Fruit fly (Drosophila melanogaster) whole organism, prepupa: ENCODE results near the gene CG32409.

ENCODE experiments used
- Blimp-1 ChIP-seq: fragments of 200-800 bp; sonication (Bioruptor generic); optimal IDR thresholded peaks from 3 replicates; lab custom pipeline; 2017; ENCODE audit warnings: missing biosample characterization, missing genetic modification characterization, mild to moderate bottlenecking, moderate library complexity, missing genetic modification reagents
- CG10631 ChIP-seq: fragments of 200-800 bp; sonication (Bioruptor generic); optimal IDR thresholded peaks from 2 replicates; lab custom pipeline; 2016; ENCODE audit warnings: missing biosample characterization, missing genetic modification characterization
- CG11294 ChIP-seq: fragments of 200-800 bp; sonication (Bioruptor generic); IDR thresholded peaks from 2 replicates; pipeline ENCODE4 v1.3.6; 2022; ENCODE audit warnings: missing biosample characterization, missing genetic modification characterization
- CG11762 ChIP-seq: fragments of 200-800 bp; sonication (Bioruptor generic); optimal IDR thresholded peaks from 3 replicates; lab custom pipeline; 2016; ENCODE audit warnings: missing biosample characterization, missing genetic modification characterization; ENCODE audit not compliant: insufficient read depth
- CG11902 ChIP-seq: fragments of 200-800 bp; sonication (Bioruptor generic); optimal IDR thresholded peaks from 3 replicates; lab custom pipeline; 2016; ENCODE audit warnings: missing biosample characterization, missing genetic modification characterization
- CG1621 ChIP-seq: fragments of 200-800 bp; sonication (Bioruptor generic); optimal IDR thresholded peaks from 3 replicates; lab custom pipeline; 2018; ENCODE audit warnings: missing biosample characterization, mild to moderate bottlenecking, missing genetic modification characterization
- CG16779 ChIP-seq: fragments of 200-800 bp; sonication (Bioruptor generic); optimal IDR thresholded peaks from 3 replicates; lab custom pipeline; 2017; ENCODE audit warnings: missing biosample characterization, mild to moderate bottlenecking, missing genetic modification characterization
- CG3032 ChIP-seq: fragments of 200-800 bp; optimal IDR thresholded peaks from 2 replicates; lab custom pipeline; 2019; ENCODE audit warnings: missing biosample characterization, mild to moderate bottlenecking, missing genetic modification characterization, moderate library complexity
- CG31627 ChIP-seq: fragments of 200-800 bp; sonication (Bioruptor generic); optimal IDR thresholded peaks from 3 replicates; lab custom pipeline; 2016; ENCODE audit warnings: missing biosample characterization, missing genetic modification characterization
- CG32006 ChIP-seq: fragments of 200-800 bp; sonication (Bioruptor generic); optimal IDR thresholded peaks from 3 replicates; lab custom pipeline; 2017; ENCODE audit warnings: missing biosample characterization, mild to moderate bottlenecking, missing genetic modification characterization
- CG34406 ChIP-seq: fragments of 200-800 bp; sonication (Bioruptor generic); optimal IDR thresholded peaks from 3 replicates; lab custom pipeline; 2016; ENCODE audit warnings: missing biosample characterization, missing genetic modification characterization
- CG3919 ChIP-seq: fragments of 200-800 bp; sonication (Bioruptor generic); optimal IDR thresholded peaks from 3 replicates; lab custom pipeline; 2016; ENCODE audit warnings: missing biosample characterization, missing genetic modification characterization
- CG4318 ChIP-seq: fragments of 200-800 bp; sonication (Bioruptor generic); optimal IDR thresholded peaks from 3 replicates; lab custom pipeline; 2017; ENCODE audit warnings: missing biosample characterization, mild to moderate bottlenecking, missing genetic modification characterization
- CG6163 ChIP-seq: fragments of 200-800 bp; sonication (Bioruptor generic); IDR thresholded peaks from 3 replicates; pipeline ENCODE4 v1.3.6; 2022; ENCODE audit warnings: missing biosample characterization, missing genetic modification characterization
- CG6276 ChIP-seq: fragments of 200-800 bp; sonication (Bioruptor generic); optimal IDR thresholded peaks from 2 replicates; lab custom pipeline; 2017; ENCODE audit warnings: missing biosample characterization, mild to moderate bottlenecking, missing genetic modification characterization
- CG6792 ChIP-seq: fragments of 200-800 bp; sonication (Bioruptor generic); optimal IDR thresholded peaks from 3 replicates; lab custom pipeline; 2016; ENCODE audit warnings: missing biosample characterization, missing genetic modification characterization
- CG6854 ChIP-seq: fragments of 200-800 bp; sonication (Bioruptor generic); optimal IDR thresholded peaks from 2 replicates; lab custom pipeline; 2017; ENCODE audit warnings: missing biosample characterization, mild to moderate bottlenecking, missing genetic modification characterization
- CG7368 ChIP-seq: fragments of 200-800 bp; sonication (Bioruptor generic); optimal IDR thresholded peaks from 3 replicates; lab custom pipeline; 2016; ENCODE audit warnings: missing biosample characterization, missing genetic modification characterization
- CG8119 ChIP-seq: fragments of 200-800 bp; sonication (Bioruptor generic); IDR thresholded peaks from 3 replicates; pipeline ENCODE4 v1.3.6; 2022; ENCODE audit warnings: missing biosample characterization, missing genetic modification characterization
- CG8319 ChIP-seq: fragments of 200-800 bp; sonication (Bioruptor generic); optimal IDR thresholded peaks from 3 replicates; lab custom pipeline; 2016; ENCODE audit warnings: missing biosample characterization, missing genetic modification characterization
- CG8632 ChIP-seq: fragments of 200-800 bp; sonication (Bioruptor generic); optimal IDR thresholded peaks from 3 replicates; lab custom pipeline; 2016; ENCODE audit warnings: missing biosample characterization, missing genetic modification characterization
- CG9139 ChIP-seq: fragments of 200-800 bp; sonication (Bioruptor generic); optimal IDR thresholded peaks from 3 replicates; lab custom pipeline; 2017; ENCODE audit warnings: missing biosample characterization, mild to moderate bottlenecking, missing genetic modification characterization
- Eip75B ChIP-seq: fragments of 200-800 bp; sonication (Bioruptor generic); optimal IDR thresholded peaks from 3 replicates; lab custom pipeline; 2016; ENCODE audit warnings: missing biosample characterization, missing genetic modification characterization
- Eip78C ChIP-seq: fragments of 200-800 bp; sonication (Bioruptor generic); peaks from one replicate; lab custom pipeline; 2016; ENCODE audit warnings: missing biosample characterization, missing genetic modification characterization
- Ets21C ChIP-seq: fragments of 200-800 bp; sonication (Bioruptor generic); optimal IDR thresholded peaks from 3 replicates; lab custom pipeline; 2016; ENCODE audit warnings: missing biosample characterization, missing genetic modification characterization
- Ets96B ChIP-seq: fragments of 200-800 bp; optimal IDR thresholded peaks from 2 replicates; lab custom pipeline; 2019; ENCODE audit warnings: missing biosample characterization, mild to moderate bottlenecking, missing genetic modification characterization, moderate library complexity
- Gug ChIP-seq: fragments of 200-800 bp; sonication (Bioruptor generic); IDR thresholded peaks from 2 replicates; pipeline ENCODE4 v1.3.6; 2022; ENCODE audit warnings: missing biosample characterization, missing genetic modification characterization
- Hr38 ChIP-seq: sonication (Bioruptor generic); optimal IDR thresholded peaks from 2 replicates; lab custom pipeline; 2016; ENCODE audit warnings: missing biosample characterization, missing genetic modification characterization
- Hr39 ChIP-seq: fragments of 200-800 bp; sonication (Bioruptor generic); optimal IDR thresholded peaks from 2 replicates; lab custom pipeline; 2016; ENCODE audit warnings: missing biosample characterization, missing genetic modification characterization
- Hr4 ChIP-seq: fragments of 200-800 bp; sonication (Bioruptor generic); optimal IDR thresholded peaks from 3 replicates; lab custom pipeline; 2016; ENCODE audit warnings: missing biosample characterization, missing genetic modification characterization
- Lpt ChIP-seq: fragments of 200-800 bp; sonication (Bioruptor generic); optimal IDR thresholded peaks from 3 replicates; lab custom pipeline; 2016; ENCODE audit warnings: missing biosample characterization, missing genetic modification characterization
- Met ChIP-seq: fragments of 200-800 bp; sonication (Bioruptor generic); optimal IDR thresholded peaks from 3 replicates; lab custom pipeline; 2016; ENCODE audit warnings: missing biosample characterization, missing genetic modification characterization
- OdsH ChIP-seq: fragments of 200-800 bp; sonication (Bioruptor generic); optimal IDR thresholded peaks from 3 replicates; lab custom pipeline; 2016; ENCODE audit warnings: missing biosample characterization, missing genetic modification characterization
- Sox102F ChIP-seq: fragments of 200-800 bp; sonication (Bioruptor generic); optimal IDR thresholded peaks from 2 replicates; lab custom pipeline; 2016; ENCODE audit warnings: missing biosample characterization, mild to moderate bottlenecking, missing genetic modification characterization
- Sox14 ChIP-seq: fragments of 200-800 bp; sonication (Bioruptor generic); optimal IDR thresholded peaks from 3 replicates; lab custom pipeline; 2016; ENCODE audit warnings: missing biosample characterization, missing genetic modification characterization
- Sox15 ChIP-seq: fragments of 200-800 bp; sonication (Bioruptor generic); optimal IDR thresholded peaks from 3 replicates; lab custom pipeline; 2016; ENCODE audit warnings: missing biosample characterization, missing genetic modification characterization
- achi ChIP-seq: fragments of 200-800 bp; sonication (Bioruptor generic); optimal IDR thresholded peaks from 3 replicates; lab custom pipeline; 2016; ENCODE audit warnings: missing biosample characterization, missing genetic modification characterization
- cyc ChIP-seq: fragments of 200-800 bp; sonication (Bioruptor generic); optimal IDR thresholded peaks from 3 replicates; lab custom pipeline; 2016; ENCODE audit warnings: missing biosample characterization, missing genetic modification characterization
- dsx ChIP-seq: fragments of 200-800 bp; optimal IDR thresholded peaks from 3 replicates; lab custom pipeline; 2019; ENCODE audit warnings: missing biosample characterization, mild to moderate bottlenecking, missing genetic modification characterization, moderate library complexity; ENCODE audit not compliant: poor library complexity, severe bottlenecking
- eg ChIP-seq: fragments of 200-800 bp; sonication (Bioruptor generic); IDR thresholded peaks from 3 replicates; pipeline ENCODE4 v1.3.6; 2022; ENCODE audit warnings: missing biosample characterization, missing genetic modification characterization
- esn ChIP-seq: fragments of 200-800 bp; sonication (Bioruptor generic); optimal IDR thresholded peaks from 2 replicates; lab custom pipeline; 2016; ENCODE audit warnings: missing biosample characterization, mild to moderate bottlenecking, missing genetic modification characterization, moderate library complexity
- fd85E ChIP-seq: fragments of 200-800 bp; sonication (Bioruptor generic); optimal IDR thresholded peaks from 3 replicates; lab custom pipeline; 2016; ENCODE audit warnings: missing biosample characterization, missing genetic modification characterization
- fkh ChIP-seq: fragments of 200-800 bp; sonication (Bioruptor generic); optimal IDR thresholded peaks from 3 replicates; lab custom pipeline; 2017; ENCODE audit warnings: missing biosample characterization, mild to moderate bottlenecking, missing genetic modification characterization, moderate library complexity
- lz ChIP-seq: fragments of 200-800 bp; sonication (Bioruptor generic); optimal IDR thresholded peaks from 3 replicates; lab custom pipeline; 2016; ENCODE audit warnings: missing biosample characterization, missing genetic modification characterization
- salr ChIP-seq, 2 experiments: fragments of 200-800 bp; sonication (Bioruptor generic); optimal IDR thresholded peaks; 3 replicates each; lab custom pipeline; 2016 to 2018; ENCODE audit warnings: missing biosample characterization in 2 of 2, missing genetic modification characterization in 2 of 2, mild to moderate bottlenecking in 1 of 2
- spab ChIP-seq: fragments of 200-800 bp; sonication (Bioruptor generic); optimal IDR thresholded peaks from 2 replicates; lab custom pipeline; 2017; ENCODE audit warnings: missing biosample characterization, mild to moderate bottlenecking, missing genetic modification characterization, missing genetic modification reagents
- ss ChIP-seq, 2 experiments: fragments of 200-800 bp; sonication (Bioruptor generic); optimal IDR thresholded peaks; 2 replicates in 1 of 2; 3 replicates in 1 of 2; lab custom pipeline; 2017 to 2018; ENCODE audit warnings: mild to moderate bottlenecking in 2 of 2, missing biosample characterization in 2 of 2, missing genetic modification characterization in 2 of 2, moderate library complexity in 1 of 2
- svp ChIP-seq: fragments of 200-800 bp; sonication (Bioruptor generic); peaks from one replicate; lab custom pipeline; 2016; ENCODE audit warnings: missing biosample characterization, missing genetic modification characterization
- vri ChIP-seq: fragments of 200-800 bp; sonication (Bioruptor generic); optimal IDR thresholded peaks from 3 replicates; lab custom pipeline; 2016; ENCODE audit warnings: missing biosample characterization, mild to moderate bottlenecking, missing genetic modification characterization

The CG32409 gene

dm6 chr3L:5941086-5941485 lies 41.8 kb downstream of the CG32409 start (continued):
- TF ChIP-seq ss (GFP tag; optimal IDR thresholded peaks at IDR 0.05; lab: Kevin White, UChicago) = peak in 1 of 2 experiments; percentile 22
- no peak for TF ChIP-seq CG6854 (GFP tag; lab: Kevin White, UChicago)
- TF ChIP-seq CG31627 = no peak
- TF ChIP-seq svp (GFP tag; lab: Kevin White, UChicago) = peak; percentile 62
- no peak for TF ChIP-seq CG6276 (GFP tag; lab: Kevin White, UChicago)
- peak; percentile 6 for TF ChIP-seq Met (GFP tag; lab: Kevin White, UChicago)
- peak; percentile 22 for TF ChIP-seq Hr4 (GFP tag; lab: Kevin White, UChicago)
- peak; percentile 6 for TF ChIP-seq CG3032 (tag; lab: Kevin White, UChicago)
- TF ChIP-seq Gug = peak; percentile 52; the same call in 1 of the 2 replicates

- TF ChIP-seq CG1621 (tag; lab: Kevin White, UChicago) (peak; percentile 26), cyc (GFP tag; lab: Kevin White, UChicago) (no peak), CG10631 (peak; percentile 32), spab (GFP tag; lab: Kevin White, UChicago) (peak; percentile 3), CG6854 (GFP tag; lab: Kevin White, UChicago) (no peak), CG32006 (GFP tag; lab: Kevin White, UChicago) (peak; percentile 57), Hr4 (GFP tag; lab: Kevin White, UChicago) (no peak), CG6163 (GFP tag; lab: Robert Waterston, UW) (peak; percentile 25), Sox14 (GFP tag; lab: Kevin White, UChicago) (no peak), Sox15 (no peak), vri (GFP tag; lab: Kevin White, UChicago) (no peak), Eip78C (GFP tag; lab: Kevin White, UChicago) (peak; percentile 82), fkh (GFP tag; lab: Kevin White, UChicago) (no peak), CG3919 (GFP tag; lab: Kevin White, UChicago) (no peak), CG34406 (GFP tag; lab: Kevin White, UChicago) (peak; percentile 16), CG11902 (no peak), fd85E (no peak), CG11294 (GFP tag; lab: Robert Waterston, UW) (no peak), CG16779 (tag; lab: Kevin White, UChicago) (no peak), dsx (GFP tag; lab: Kevin White, UChicago) (peak; percentile 64), Eip75B (GFP tag; lab: Kevin White, UChicago) (peak; percentile 7), svp (GFP tag; lab: Kevin White, UChicago) (peak; percentile 68), Hr39 (peak; percentile 10), esn (GFP tag; lab: Kevin White, UChicago) (peak; percentile 50), Sox102F (GFP tag; lab: Kevin White, UChicago) (peak; percentile 11), CG11762 (GFP tag; lab: Kevin White, UChicago) (no peak), CG9139 (no peak), CG7368 (GFP tag; lab: Kevin White, UChicago) (no peak), CG3032 (tag; lab: Kevin White, UChicago) (peak; percentile 60), achi (GFP tag; lab: Kevin White, UChicago) (peak; percentile 50), ss (GFP tag; optimal IDR thresholded peaks at IDR 0.05; lab: Kevin White, UChicago) (peak; percentile 43 to 50), CG8119 (peak; percentile 39; the same call in 1 of the 3 replicates), CG31627 (no peak), Hr38 (GFP tag; lab: Kevin White, UChicago) (no peak), eg (GFP tag; lab: Robert Waterston, UW) (peak; percentile 36; the same call in 2 of the 3 replicates), lz (GFP tag; lab: Kevin White, UChicago) (no peak), Gug (no peak), OdsH (GFP tag; lab: Kevin White, UChicago) (peak; percentile 55), Ets96B (peak; percentile 66), salr (GFP tag; optimal IDR thresholded peaks at IDR 0.05; lab: Kevin White, UChicago) (no peak), Lpt (GFP tag; lab: Kevin White, UChicago) (no peak), Ets21C (GFP tag; lab: Kevin White, UChicago) (no peak), CG8632 (GFP tag; lab: Kevin White, UChicago) (no peak), CG8319 (GFP tag; lab: Kevin White, UChicago) (no peak), CG6792 (GFP tag; lab: Kevin White, UChicago) (no peak), CG6276 (GFP tag; lab: Kevin White, UChicago) (no peak), CG4318 (GFP tag; lab: Kevin White, UChicago) (no peak), Blimp-1 (no peak)
These were observed 42.2 kb downstream of the CG32409 start for dm6 chr3L:5941508-5941907.
